Fruit fly (Drosophila melanogaster) whole organism: ENCODE data around the gene Cpr65Az.

Source experiments
- CG8478 ChIP-seq: fragments of >200 bp; optimal IDR thresholded peaks from 2 replicates; lab custom pipeline; 2018; ENCODE audit warnings: inconsistent platforms
- Dll ChIP-seq: fragments of >200 bp; optimal IDR thresholded peaks from 2 replicates; lab custom pipeline; 2017
- EcR ChIP-seq, 2 experiments: fragments of >200 bp; optimal IDR thresholded peaks; 2 replicates each; lab custom pipeline; 2017; ENCODE audit warnings: missing biosample characterization in 2 of 2, missing genetic modification characterization in 2 of 2, missing genetic modification reagents in 2 of 2
- psq ChIP-seq: fragments of >200 bp; optimal IDR thresholded peaks from 2 replicates; lab custom pipeline; 2017
- usp ChIP-seq: fragments of >200 bp; optimal IDR thresholded peaks from 2 replicates; lab custom pipeline; 2017; ENCODE audit warnings: missing biosample characterization, missing genetic modification characterization, mixed read lengths

dm6 chr3L:6193556-6194114 lies 33.0 kb downstream of the Cpr65Az start:
- TF ChIP-seq Dll (lab: Kevin White, UChicago) (no peak), EcR (GFP tag; optimal IDR thresholded peaks at IDR 0.05; lab: Kevin White, UChicago) (no peak), usp (no peak), CG8478 (lab: Kevin White, UChicago) (no peak), psq (lab: Kevin White, UChicago) (no peak)
